Worm (Caenorhabditis elegans): Measurements from ENCODE around the gene odr-4.

DNA sequence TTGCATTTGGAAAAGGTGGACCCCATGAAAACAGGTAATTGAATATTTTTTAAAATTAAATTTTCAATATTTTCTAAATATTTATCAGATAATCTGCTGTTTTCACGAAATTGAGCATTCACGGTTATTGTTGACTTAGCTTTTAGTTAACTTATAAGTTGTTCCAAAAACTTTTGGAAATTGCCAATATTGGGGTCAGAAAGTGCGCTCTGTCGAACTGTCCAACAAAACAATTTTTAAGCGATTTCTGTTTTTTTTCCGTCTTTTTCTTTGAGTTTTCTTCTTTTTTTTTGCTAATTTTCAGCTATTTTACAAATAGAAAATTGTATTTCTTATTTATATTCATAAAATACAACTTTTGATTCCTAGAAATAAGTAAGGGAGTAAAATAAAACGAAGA is 685 bp downstream of the odr-4 start:
- TF ChIP-seq nhr-23 (tag; optimal IDR thresholded peaks at IDR 0.05) (no peak), daf-12 (tag; optimal IDR thresholded peaks at IDR 0.05) (no peak), zag-1 (tag; optimal IDR thresholded peaks at IDR 0.05) (no peak), ceh-28 (tag; optimal IDR thresholded peaks at IDR 0.05) (no peak), ztf-4 (tag; optimal IDR thresholded peaks at IDR 0.05) (no peak), ztf-11 (tag; optimal IDR thresholded peaks at IDR 0.05) (no peak), ceh-82 (tag; optimal IDR thresholded peaks at IDR 0.05) (no peak), aly-2 (tag; optimal IDR thresholded peaks at IDR 0.05) (no peak), elt-3 (tag; optimal IDR thresholded peaks at IDR 0.05) (no peak), fkh-10 (GFP tag; optimal IDR thresholded peaks at IDR 0.05) (no peak), elt-2 (tag; optimal IDR thresholded peaks at IDR 0.05) (no peak), nhr-12 (tag; optimal IDR thresholded peaks at IDR 0.05) (no peak), nfya-1 (tag; optimal IDR thresholded peaks at IDR 0.05; ENCODE audit: insufficient read depth) (no peak)

All from whole organism, L3 larva.